Worm (Caenorhabditis elegans) whole organism, late embryonic: ENCODE data around the gene C16C10.8.

Experiments used
- ceh-18 ChIP-seq: sonication (generic microtip); optimal IDR thresholded peaks from 2 replicates; lab custom pipeline; 2016; ENCODE audit warnings: missing genetic modification characterization, missing compliant biosample characterization
- ceh-19 ChIP-seq: fragments of 200-800 bp; sonication (Bioruptor generic); optimal IDR thresholded peaks from 2 replicates; lab custom pipeline; 2018; ENCODE audit warnings: mild to moderate bottlenecking, missing genetic modification characterization, missing compliant biosample characterization
- ceh-6 ChIP-seq: fragments of 200-800 bp; sonication (Bioruptor generic); optimal IDR thresholded peaks from 2 replicates; lab custom pipeline; 2018; ENCODE audit warnings: mild to moderate bottlenecking, missing genetic modification characterization, missing compliant biosample characterization
- lim-6 ChIP-seq: sonication (generic microtip); optimal IDR thresholded peaks from 2 replicates; lab custom pipeline; 2016; ENCODE audit warnings: missing genetic modification characterization, missing compliant biosample characterization
- sdc-2 ChIP-seq: sonication (generic microtip); optimal IDR thresholded peaks from 2 replicates; lab custom pipeline; 2016; ENCODE audit warnings: missing genotype, missing genetic modification characterization, missing compliant biosample characterization
- unc-55 ChIP-seq: sonication (generic microtip); optimal IDR thresholded peaks from 2 replicates; lab custom pipeline; 2017; ENCODE audit warnings: missing biosample characterization, missing genetic modification reagents, missing genetic modification characterization

The C16C10.8 gene

ce11 chrIII:4113594-4113993, 50.4 kb downstream of the C16C10.8 start:
- TF ChIP-seq unc-55 (GFP tag; lab: Kevin White, UChicago) (peak; percentile 86), ceh-19 (no peak), sdc-2 (tag; lab: Kevin White, UChicago) (no peak), lim-6 (tag; lab: Kevin White, UChicago) (no peak), ceh-18 (tag; lab: Kevin White, UChicago) (peak; percentile 67), ceh-6 (GFP tag; lab: Kevin White, UChicago) (no peak)
